Worm (Caenorhabditis elegans) whole organism, early embryonic: Measurements from ENCODE around the gene fbxa-211.

Experiments
- aly-1 ChIP-seq: sonication (generic microtip); optimal IDR thresholded peaks from 2 replicates; lab custom pipeline; 2016; ENCODE audit warnings: missing genetic modification characterization, missing compliant biosample characterization
- ama-1 ChIP-seq: fragments of 150-350 bp; optimal IDR thresholded peaks from 2 replicates; lab custom pipeline; 2014
- ceh-13 ChIP-seq: fragments of 200-800 bp; sonication (Bioruptor generic); optimal IDR thresholded peaks from 2 replicates; lab custom pipeline; 2018; ENCODE audit warnings: mild to moderate bottlenecking, missing genetic modification characterization, missing compliant biosample characterization
- ets-7 ChIP-seq: sonication (generic microtip); optimal IDR thresholded peaks from 2 replicates; lab custom pipeline; 2016; ENCODE audit warnings: missing genotype, missing genetic modification characterization, missing compliant biosample characterization
- flt-1 ChIP-seq: fragments of 200-800 bp; sonication (Bioruptor generic); IDR thresholded peaks from 2 replicates; pipeline ENCODE4 v1.3.6; 2022; ENCODE audit warnings: missing genetic modification characterization, missing compliant biosample characterization
- hmg-4 ChIP-seq: fragments of 200-800 bp; sonication (Bioruptor generic); optimal IDR thresholded peaks from 2 replicates; lab custom pipeline; 2018; ENCODE audit warnings: mild to moderate bottlenecking, missing genetic modification characterization, missing compliant biosample characterization
- sea-1 ChIP-seq: fragments of 200-800 bp; sonication (Bioruptor generic); conservative IDR thresholded peaks from 2 replicates; pipeline ENCODE4 v1.3.6; 2022; ENCODE audit warnings: missing genetic modification characterization, missing compliant biosample characterization
- tra-4 ChIP-seq: sonication (generic microtip); optimal IDR thresholded peaks from 2 replicates; lab custom pipeline; 2017; ENCODE audit warnings: missing genetic modification characterization, missing compliant biosample characterization

ce11 chrV:18085150-18085833 is 42.0 kb upstream of the fbxa-211 start, which contains the start of gene fbxa-106:
- TF ChIP-seq hmg-4 (GFP tag; lab: Kevin White, UChicago) (no peak), flt-1 (GFP tag; lab: Robert Waterston, UW) (no peak), tra-4 (tag; lab: Kevin White, UChicago) (no peak), sea-1 (no peak), ceh-13 (no peak), aly-1 (no peak), ama-1 (lab: Kevin White, UChicago) (no peak), ets-7 (tag; lab: Kevin White, UChicago) (no peak)
